Worm (Caenorhabditis elegans): ENCODE results near the gene col-130.

col-130 gene

ce11 chrIV:12404137-12404536 is 24.2 kb downstream of the col-130 start, which contains the start of gene gex-3 (continued):
- TF ChIP-seq C16A3.4 (tag; optimal IDR thresholded peaks at IDR 0.05) (peak; percentile 96), xbp-1 (tag; optimal IDR thresholded peaks at IDR 0.05) (peak; percentile 81), ets-5 (GFP tag; IDR thresholded peaks at IDR 0.05) (no peak), jun-1 (tag; optimal IDR thresholded peaks at IDR 0.05) (peak; percentile 75), zip-4 (GFP tag; optimal IDR thresholded peaks at IDR 0.05) (no peak), tbx-2 (tag; optimal IDR thresholded peaks at IDR 0.05) (peak; percentile 78), vab-15 (tag; optimal IDR thresholded peaks at IDR 0.05) (peak; percentile 88), nhr-85 (tag) (peak; percentile 86), mep-1 (tag; optimal IDR thresholded peaks at IDR 0.05) (peak; percentile 89), skn-1 (tag; optimal IDR thresholded peaks at IDR 0.05) (peak; percentile 83), hpl-2 (GFP tag; optimal IDR thresholded peaks at IDR 0.05) (no peak), lin-15B (tag; optimal IDR thresholded peaks at IDR 0.05) (peak; percentile 96), lsy-2 (tag; optimal IDR thresholded peaks at IDR 0.05) (peak; percentile 92 to 96), fos-1 (tag; optimal IDR thresholded peaks at IDR 0.05) (peak; percentile 79), rnt-1 (tag; optimal IDR thresholded peaks at IDR 0.05) (peak; percentile 87), F16B12.6 (tag; optimal IDR thresholded peaks at IDR 0.05) (peak; percentile 53), swsn-7 (tag; optimal IDR thresholded peaks at IDR 0.05) (peak; percentile 75), lin-39 (tag; optimal IDR thresholded peaks at IDR 0.05) (peak; percentile 33), mdl-1 (tag; optimal IDR thresholded peaks at IDR 0.05) (peak in 1 of 2 experiments; percentile 75), efl-1 (optimal IDR thresholded peaks at IDR 0.05) (peak; percentile 90 to 97), efl-1 (GFP tag; optimal IDR thresholded peaks at IDR 0.05 in 1 of 2) (peak; percentile 95 to 100), hlh-17 (GFP tag; optimal IDR thresholded peaks at IDR 0.05; ENCODE audit: borderline replicate concordance) (no peak), pax-3 (tag; optimal IDR thresholded peaks at IDR 0.05) (peak; percentile 28), irx-1 (tag; optimal IDR thresholded peaks at IDR 0.05) (peak; percentile 50), nhr-47 (tag; optimal IDR thresholded peaks at IDR 0.05) (peak; percentile 83), elt-2 (tag; optimal IDR thresholded peaks at IDR 0.05) (peak; percentile 19), ztf-11 (tag; optimal IDR thresholded peaks at IDR 0.05) (peak in 1 of 2 experiments; percentile 59)

DNA sequence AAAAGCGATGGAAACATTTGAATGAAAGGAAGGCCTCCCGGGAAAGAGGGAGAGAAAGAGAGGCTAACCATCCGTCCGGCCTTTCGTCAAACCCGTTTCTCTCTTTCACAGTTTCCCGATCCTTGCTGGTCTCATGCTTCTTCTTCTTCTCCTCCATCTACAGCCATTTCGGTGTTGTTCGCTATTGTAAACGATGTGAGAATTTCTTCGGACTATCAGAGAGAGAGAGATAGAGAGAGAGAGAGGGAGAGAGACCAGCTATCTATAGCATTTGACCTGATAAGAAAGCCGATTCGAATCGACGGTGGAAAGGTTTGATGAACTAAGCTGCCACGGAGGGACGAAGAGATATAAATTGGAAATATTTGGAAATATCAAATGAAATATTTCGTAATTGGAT is 24.9 kb downstream of the col-130 start:
- TF ChIP-seq blmp-1 (tag; optimal IDR thresholded peaks at IDR 0.05), result peak; percentile 87
- TF ChIP-seq elt-3 (tag; optimal IDR thresholded peaks at IDR 0.05), result peak in 2 of 6 experiments; percentile 36 to 50
- no peak for TF ChIP-seq efl-3 (GFP tag; optimal IDR thresholded peaks at IDR 0.05)
- peak; percentile 39 for TF ChIP-seq nhr-85 (tag)
- no peak for TF ChIP-seq efl-1 (optimal IDR thresholded peaks at IDR 0.05)
- peak in 1 of 2 experiments; percentile 71 for TF ChIP-seq efl-1 (GFP tag; optimal IDR thresholded peaks at IDR 0.05 in 1 of 2)
- TF ChIP-seq mdl-1 (tag; optimal IDR thresholded peaks at IDR 0.05), result no peak

ce11 chrIV:12399983-12400382 is 28.3 kb downstream of the col-130 start:
- TF ChIP-seq fos-1 (tag; optimal IDR thresholded peaks at IDR 0.05), result no peak
- no peak for TF ChIP-seq unc-98 (GFP tag; IDR thresholded peaks at IDR 0.05)
- TF ChIP-seq hpl-2 (GFP tag; optimal IDR thresholded peaks at IDR 0.05), result no peak
- no peak for TF ChIP-seq lsy-2 (tag; optimal IDR thresholded peaks at IDR 0.05)
- no peak for TF ChIP-seq nhr-11 (tag; optimal IDR thresholded peaks at IDR 0.05)
- TF ChIP-seq elt-2 (tag; optimal IDR thresholded peaks at IDR 0.05), result peak; percentile 5
- TF ChIP-seq unc-86 (tag; optimal IDR thresholded peaks at IDR 0.05), result no peak

DNA sequence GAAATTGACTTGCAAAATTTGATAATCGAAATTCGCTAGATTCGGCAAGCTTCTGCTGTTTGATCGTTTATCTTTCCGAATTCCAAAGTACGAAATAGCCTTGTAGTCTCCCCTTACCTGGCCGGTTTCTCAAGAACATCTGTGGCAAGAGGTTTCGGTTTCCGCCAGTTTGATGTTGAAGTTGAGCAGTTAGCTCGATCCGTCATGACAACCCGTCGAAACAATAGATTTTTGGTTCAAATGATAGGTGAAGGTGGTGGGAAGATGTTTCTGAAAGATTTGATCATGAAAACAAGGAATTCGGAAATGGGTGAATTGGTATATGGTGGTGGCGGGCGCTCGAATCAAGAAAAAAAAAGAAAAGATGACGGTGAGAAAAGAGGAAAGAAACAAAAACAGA is 29.9 kb downstream of the col-130 start, which contains the start of gene acs-20:
TSS of gene acs-20 (minus strand) at position 270 of the 400 bp plus-strand sequence.
- TF ChIP-seq fos-1 (tag; optimal IDR thresholded peaks at IDR 0.05), result no peak
- TF ChIP-seq efl-1 (optimal IDR thresholded peaks at IDR 0.05), result no peak
- peak in 1 of 2 experiments; percentile 74 for TF ChIP-seq efl-1 (GFP tag; optimal IDR thresholded peaks at IDR 0.05 in 1 of 2)
- no peak for TF ChIP-seq ets-5 (GFP tag; IDR thresholded peaks at IDR 0.05)
- no peak for TF ChIP-seq pax-3 (tag; optimal IDR thresholded peaks at IDR 0.05)

DNA sequence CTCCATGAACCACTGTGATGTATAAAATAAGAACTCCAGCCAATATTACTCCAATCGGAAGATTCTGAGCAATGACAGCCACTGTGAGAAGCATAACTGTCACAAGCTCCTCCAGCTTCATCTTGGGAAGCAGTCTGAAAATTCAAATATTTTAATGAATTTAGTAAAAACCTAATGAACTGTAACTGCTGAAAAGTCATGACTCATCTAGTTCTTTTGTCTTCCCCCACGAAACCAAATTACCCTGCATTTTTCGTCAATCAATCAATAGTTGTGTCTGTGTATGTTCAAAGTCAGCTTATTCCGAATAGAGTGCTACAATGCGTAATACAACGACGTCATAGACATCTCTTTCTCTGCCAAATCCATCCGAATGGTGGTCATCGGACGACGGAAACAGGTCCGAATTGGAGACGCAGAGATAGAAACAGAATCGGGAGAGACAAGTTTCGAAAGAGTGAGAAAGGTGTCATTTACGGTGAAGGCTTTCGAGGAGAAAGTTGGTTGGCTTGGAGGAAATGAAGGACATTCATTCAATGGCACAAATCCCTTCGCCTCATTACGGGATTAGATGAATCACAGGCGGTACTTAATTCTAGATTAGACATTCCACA is 31.6 kb downstream of the col-130 start:
- TF ChIP-seq efl-1 (optimal IDR thresholded peaks at IDR 0.05), result peak; percentile 23 to 28
- peak in 1 of 2 experiments; percentile 6 for TF ChIP-seq efl-1 (GFP tag; optimal IDR thresholded peaks at IDR 0.05 in 1 of 2)
- TF ChIP-seq pag-3 (tag; optimal IDR thresholded peaks at IDR 0.05; ENCODE audit: borderline replicate concordance, insufficient read depth), result no peak
- no peak for TF ChIP-seq nhr-47 (tag; optimal IDR thresholded peaks at IDR 0.05)
- TF ChIP-seq blmp-1 (tag; optimal IDR thresholded peaks at IDR 0.05), result peak; percentile 99
- TF ChIP-seq nhr-90 (tag; optimal IDR thresholded peaks at IDR 0.05; ENCODE audit: poor library complexity), result peak; percentile 19
- peak in 1 of 6 experiments; percentile 28 for TF ChIP-seq elt-3 (tag; optimal IDR thresholded peaks at IDR 0.05)
- peak; percentile 67 for TF ChIP-seq grh-1 (GFP tag; IDR thresholded peaks at IDR 0.05)
- TF ChIP-seq dsc-1 (tag; optimal IDR thresholded peaks at IDR 0.05), result peak; percentile 45
- peak in 2 of 3 experiments; percentile 0 to 33 for TF ChIP-seq dpl-1 (GFP tag; optimal IDR thresholded peaks at IDR 0.05)
- peak; percentile 15 for TF ChIP-seq nhr-20 (tag; optimal IDR thresholded peaks at IDR 0.05)
- peak in 1 of 2 experiments; percentile 50 for TF ChIP-seq lin-35 (GFP tag; optimal IDR thresholded peaks at IDR 0.05)
- TF ChIP-seq lsy-2 (tag; optimal IDR thresholded peaks at IDR 0.05), result peak; percentile 16 to 54
- peak; percentile 80 for TF ChIP-seq nhr-85 (tag)
- TF ChIP-seq jun-1 (tag; optimal IDR thresholded peaks at IDR 0.05), result peak; percentile 15
- TF ChIP-seq mep-1 (tag; optimal IDR thresholded peaks at IDR 0.05), result peak; percentile 73
- TF ChIP-seq mdl-1 (tag; optimal IDR thresholded peaks at IDR 0.05), result no peak
- peak; percentile 56 for TF ChIP-seq ztf-4 (tag; optimal IDR thresholded peaks at IDR 0.05)

All from whole organism, L1 larva.